Worm (Caenorhabditis elegans) whole organism, L2 larva: ENCODE measurements around the gene Y48B6A.10.

Experiments
- C34F6.9 ChIP-seq: fragments of 150-350 bp; optimal IDR thresholded peaks from 2 replicates; lab custom pipeline; 2014; ENCODE audit warnings: missing biosample characterization, missing genetic modification characterization
- F13H6.1 ChIP-seq: sonication (generic microtip); optimal IDR thresholded peaks from 2 replicates; lab custom pipeline; 2016; ENCODE audit warnings: missing genetic modification characterization, missing compliant biosample characterization
- R02D3.7 ChIP-seq: fragments of 150-350 bp; optimal IDR thresholded peaks from 2 replicates; lab custom pipeline; 2014; ENCODE audit warnings: missing biosample characterization, missing genetic modification characterization
- Y55F3AM.14 ChIP-seq: fragments of 200-800 bp; sonication (Bioruptor generic); optimal IDR thresholded peaks from 2 replicates; lab custom pipeline; 2018; ENCODE audit warnings: mild to moderate bottlenecking, missing genetic modification characterization, missing compliant biosample characterization
- ZK546.5 ChIP-seq: sonication (generic microtip); optimal IDR thresholded peaks from 2 replicates; lab custom pipeline; 2017; ENCODE audit warnings: missing biosample characterization, missing genetic modification characterization
- alr-1 ChIP-seq: fragments of 150-350 bp; optimal IDR thresholded peaks from 2 replicates; lab custom pipeline; 2014; ENCODE audit warnings: missing biosample characterization, missing genetic modification characterization
- aly-2 ChIP-seq: fragments of 150-350 bp; optimal IDR thresholded peaks from 2 replicates; lab custom pipeline; 2014; ENCODE audit warnings: missing biosample characterization, missing genetic modification characterization
- blmp-1 ChIP-seq: sonication (generic microtip); optimal IDR thresholded peaks from 2 replicates; lab custom pipeline; 2017; ENCODE audit warnings: missing genetic modification characterization, mild to moderate bottlenecking, missing compliant biosample characterization, antibody characterized with exemption, moderate library complexity; ENCODE audit not compliant: insufficient read depth
- ceh-82 ChIP-seq: fragments of 150-350 bp; optimal IDR thresholded peaks from 2 replicates; lab custom pipeline; 2014; ENCODE audit warnings: missing biosample characterization, missing genetic modification characterization
- crh-2 ChIP-seq: sonication (generic microtip); optimal IDR thresholded peaks from 2 replicates; lab custom pipeline; 2017; ENCODE audit warnings: missing biosample characterization, missing genetic modification characterization
- dmd-4 ChIP-seq: sonication (generic microtip); optimal IDR thresholded peaks from 2 replicates; lab custom pipeline; 2017; ENCODE audit warnings: missing biosample characterization, missing genetic modification characterization
- elt-1 ChIP-seq: fragments of 150-350 bp; optimal IDR thresholded peaks from 2 replicates; lab custom pipeline; 2014; ENCODE audit warnings: missing biosample characterization, missing genetic modification characterization
- elt-3 ChIP-seq: sonication (generic microtip); optimal IDR thresholded peaks from 2 replicates; lab custom pipeline; 2017; ENCODE audit warnings: missing biosample characterization, missing genetic modification characterization
- fos-1 ChIP-seq: fragments of 150-350 bp; optimal IDR thresholded peaks from 2 replicates; lab custom pipeline; 2014; ENCODE audit warnings: missing biosample characterization, missing genetic modification characterization
- gmeb-1 ChIP-seq: fragments of 150-350 bp; optimal IDR thresholded peaks from 2 replicates; lab custom pipeline; 2014; ENCODE audit warnings: missing biosample characterization, missing genetic modification characterization
- lin-11 ChIP-seq: fragments of 150-350 bp; sonication (generic microtip); optimal IDR thresholded peaks from 2 replicates; lab custom pipeline; 2014; ENCODE audit warnings: missing biosample characterization, missing genetic modification characterization, inconsistent platforms, mixed read lengths
- lin-13 ChIP-seq: fragments of 150-350 bp; optimal IDR thresholded peaks from 2 replicates; lab custom pipeline; 2014; ENCODE audit warnings: missing biosample characterization, missing genetic modification reagents, missing genetic modification characterization
- lin-39 ChIP-seq: fragments of 150-350 bp; optimal IDR thresholded peaks from 2 replicates; lab custom pipeline; 2014; ENCODE audit warnings: missing biosample characterization, missing genetic modification reagents, missing genetic modification characterization
- mab-5 ChIP-seq: fragments of 150-350 bp; optimal IDR thresholded peaks from 2 replicates; lab custom pipeline; 2014; ENCODE audit warnings: missing biosample characterization, missing genetic modification characterization
- mbf-1 ChIP-seq: sonication (generic microtip); optimal IDR thresholded peaks from 2 replicates; lab custom pipeline; 2017; ENCODE audit warnings: missing biosample characterization, missing genetic modification characterization
- mdl-1 ChIP-seq, 2 experiments: fragments of 150-350 bp in 1 of 2; sonication (generic microtip) in 1 of 2; optimal IDR thresholded peaks; 2 replicates each; lab custom pipeline; 2017; ENCODE audit warnings: missing biosample characterization in 2 of 2, missing genetic modification characterization in 2 of 2
- nhr-10 ChIP-seq: sonication (generic microtip); optimal IDR thresholded peaks from 2 replicates; lab custom pipeline; 2017; ENCODE audit warnings: missing biosample characterization, missing genetic modification characterization
- nhr-11 ChIP-seq: fragments of 150-350 bp; optimal IDR thresholded peaks from 2 replicates; lab custom pipeline; 2014; ENCODE audit warnings: missing biosample characterization, missing genetic modification characterization
- nhr-12 ChIP-seq: fragments of 150-350 bp; optimal IDR thresholded peaks from 2 replicates; lab custom pipeline; 2014; ENCODE audit warnings: missing biosample characterization, missing genetic modification characterization
- nhr-129 ChIP-seq: fragments of 150-350 bp; optimal IDR thresholded peaks from 2 replicates; lab custom pipeline; 2014; ENCODE audit warnings: missing biosample characterization, missing genetic modification characterization
- nhr-23 ChIP-seq: fragments of 150-350 bp; optimal IDR thresholded peaks from 2 replicates; lab custom pipeline; 2014; ENCODE audit warnings: missing biosample characterization, missing genetic modification reagents, missing genetic modification characterization
- nhr-25 ChIP-seq: fragments of 150-350 bp; sonication (generic microtip); optimal IDR thresholded peaks from 3 replicates; lab custom pipeline; 2014; ENCODE audit warnings: missing biosample characterization, missing genetic modification characterization
- nhr-6 ChIP-seq: fragments of 150-350 bp; optimal IDR thresholded peaks from 2 replicates; lab custom pipeline; 2014; ENCODE audit warnings: missing biosample characterization, missing genetic modification characterization
- nhr-77 ChIP-seq: fragments of 150-350 bp; optimal IDR thresholded peaks from 2 replicates; lab custom pipeline; 2014; ENCODE audit warnings: missing biosample characterization, missing genetic modification characterization
- sem-4 ChIP-seq: fragments of 150-350 bp; optimal IDR thresholded peaks from 2 replicates; lab custom pipeline; 2014; ENCODE audit warnings: missing biosample characterization, missing genetic modification reagents, missing genetic modification characterization
- skn-1 ChIP-seq: sonication (generic microtip); optimal IDR thresholded peaks from 2 replicates; lab custom pipeline; 2017; ENCODE audit warnings: missing biosample characterization, missing genetic modification characterization
- sma-3 ChIP-seq: sonication (generic microtip); optimal IDR thresholded peaks from 2 replicates; lab custom pipeline; 2016; ENCODE audit warnings: missing genetic modification reagents, missing genetic modification characterization, missing compliant biosample characterization
- sma-9 ChIP-seq, 2 experiments: fragments of 150-350 bp in 1 of 2; sonication (generic microtip) in 1 of 2; optimal IDR thresholded peaks; 2 replicates each; lab custom pipeline; 2014 to 2016; ENCODE audit warnings: missing genetic modification characterization in 2 of 2, mild to moderate bottlenecking in 1 of 2, missing biosample characterization in 1 of 2, missing compliant biosample characterization in 1 of 2, missing genetic modification reagents in 1 of 2, moderate library complexity in 1 of 2
- unc-39 ChIP-seq: fragments of 150-350 bp; optimal IDR thresholded peaks from 2 replicates; lab custom pipeline; 2014; ENCODE audit warnings: missing biosample characterization, missing genetic modification characterization
- ztf-1 ChIP-seq: fragments of 200-800 bp; sonication (Bioruptor generic); conservative IDR thresholded peaks from 2 replicates; pipeline ENCODE4 v1.3.6; 2022; ENCODE audit warnings: missing genetic modification characterization, missing compliant biosample characterization
- ztf-11 ChIP-seq: sonication (generic microtip); optimal IDR thresholded peaks from 2 replicates; lab custom pipeline; 2017; ENCODE audit warnings: missing biosample characterization, missing genetic modification characterization
- ztf-4 ChIP-seq: fragments of 150-350 bp; optimal IDR thresholded peaks from 2 replicates; lab custom pipeline; 2014; ENCODE audit warnings: missing biosample characterization, missing genetic modification characterization

The Y48B6A.10 gene

ce11 chrII:14214109-14214508, at the start of gene Y48B6A.10:
Gene Y48B6A.10, plus strand, starts transcription at chrII:14214409.
- TF ChIP-seq sma-9 (GFP tag; optimal IDR thresholded peaks at IDR 0.05; lab: Kevin White, UChicago), result no peak
- TF ChIP-seq sma-9 (tag; optimal IDR thresholded peaks at IDR 0.05; lab: Kevin White, UChicago), result no peak
- no peak for TF ChIP-seq unc-39 (tag; lab: Kevin White, UChicago)
- TF ChIP-seq elt-3 (tag; lab: Kevin White, UChicago), result no peak
- no peak for TF ChIP-seq F13H6.1
- TF ChIP-seq ztf-11 (tag; lab: Kevin White, UChicago), result no peak

ce11 chrII:14165430-14165929, 48.7 kb upstream of the Y48B6A.10 start:
- TF ChIP-seq ztf-1 (no peak), sma-3 (GFP tag; lab: Kevin White, UChicago) (no peak), skn-1 (tag; lab: Kevin White, UChicago) (no peak), blmp-1 (tag; lab: Kevin White, UChicago) (no peak), Y55F3AM.14 (GFP tag; lab: Kevin White, UChicago) (no peak), aly-2 (tag; lab: Kevin White, UChicago) (no peak), lin-13 (GFP tag; lab: Kevin White, UChicago) (no peak), nhr-10 (tag; lab: Kevin White, UChicago) (no peak), elt-1 (tag; lab: Kevin White, UChicago) (no peak), nhr-11 (tag; lab: Kevin White, UChicago) (no peak), elt-3 (tag; lab: Kevin White, UChicago) (no peak), dmd-4 (tag; lab: Kevin White, UChicago) (no peak), alr-1 (tag; lab: Kevin White, UChicago) (no peak), sem-4 (no peak), nhr-77 (tag; lab: Kevin White, UChicago) (no peak), ztf-4 (tag; lab: Kevin White, UChicago) (no peak)

ce11 chrII:14171558-14171957, 42.7 kb upstream of the Y48B6A.10 start, which contains the start of gene eat-2:
Gene eat-2, minus strand, starts transcription at chrII:14171658.
- TF ChIP-seq lin-39 (tag; lab: Kevin White, UChicago) (no peak), mbf-1 (no peak), fos-1 (tag; lab: Kevin White, UChicago) (no peak), nhr-6 (no peak), sma-9 (GFP tag; optimal IDR thresholded peaks at IDR 0.05; lab: Kevin White, UChicago) (no peak), sma-9 (tag; optimal IDR thresholded peaks at IDR 0.05; lab: Kevin White, UChicago) (no peak), gmeb-1 (tag; lab: Kevin White, UChicago) (no peak), ceh-82 (tag; lab: Kevin White, UChicago) (no peak), C34F6.9 (no peak), sem-4 (no peak), mdl-1 (tag; optimal IDR thresholded peaks at IDR 0.05; lab: Kevin White, UChicago) (no peak), elt-3 (tag; lab: Kevin White, UChicago) (no peak), ztf-4 (tag; lab: Kevin White, UChicago) (no peak), ztf-11 (tag; lab: Kevin White, UChicago) (no peak), mab-5 (no peak), ztf-1 (no peak), nhr-23 (tag; lab: Kevin White, UChicago) (no peak), F13H6.1 (no peak), nhr-10 (tag; lab: Kevin White, UChicago) (no peak), crh-2 (tag; lab: Kevin White, UChicago) (no peak)
- TF ChIP-seq, all 48 proteins: peak for 0

- TF ChIP-seq crh-2 (tag; lab: Kevin White, UChicago), result no peak
- no peak for TF ChIP-seq sma-3 (GFP tag; lab: Kevin White, UChicago)
- TF ChIP-seq ztf-1, result no peak
- TF ChIP-seq nhr-6, result no peak
- no peak for TF ChIP-seq mab-5
- TF ChIP-seq nhr-77 (tag; lab: Kevin White, UChicago), result no peak
- TF ChIP-seq nhr-129 (tag; lab: Kevin White, UChicago), result no peak
- TF ChIP-seq blmp-1 (tag; lab: Kevin White, UChicago), result no peak
- no peak for TF ChIP-seq lin-11 (tag; lab: Kevin White, UChicago)
- no peak for TF ChIP-seq nhr-12 (tag; lab: Kevin White, UChicago)
- TF ChIP-seq ZK546.5, result no peak
- no peak for TF ChIP-seq mbf-1
- no peak for TF ChIP-seq lin-39 (tag; lab: Kevin White, UChicago)
- no peak for TF ChIP-seq nhr-23 (tag; lab: Kevin White, UChicago)
- no peak for TF ChIP-seq nhr-25 (tag; lab: Kevin White, UChicago)
- TF ChIP-seq ztf-4 (tag; lab: Kevin White, UChicago), result no peak
- TF ChIP-seq F13H6.1, result no peak
- no peak for TF ChIP-seq ztf-11 (tag; lab: Kevin White, UChicago)
- TF ChIP-seq aly-2 (tag; lab: Kevin White, UChicago), result no peak
- no peak for TF ChIP-seq R02D3.7 (tag; lab: Kevin White, UChicago)
These were observed 41.0 kb upstream of the Y48B6A.10 start for ce11 chrII:14173176-14173575.
